Worm (Caenorhabditis elegans) whole organism, late embryonic: ENCODE data around the gene srbc-77.

Source experiments
- ceh-18 ChIP-seq: sonication (generic microtip); optimal IDR thresholded peaks from 2 replicates; lab custom pipeline; 2016; ENCODE audit warnings: missing genetic modification characterization, missing compliant biosample characterization
- ceh-22 ChIP-seq: sonication (generic microtip); optimal IDR thresholded peaks from 2 replicates; lab custom pipeline; 2017; ENCODE audit warnings: missing biosample characterization, missing genetic modification characterization
- ceh-9 ChIP-seq: sonication (generic microtip); optimal IDR thresholded peaks from 2 replicates; lab custom pipeline; 2016; ENCODE audit warnings: mild to moderate bottlenecking, missing genetic modification characterization, inconsistent platforms, missing compliant biosample characterization
- dmd-4 ChIP-seq: sonication (generic microtip); optimal IDR thresholded peaks from 2 replicates; lab custom pipeline; 2016; ENCODE audit warnings: borderline replicate concordance, missing genetic modification characterization, missing compliant biosample characterization
- ets-4 ChIP-seq: sonication (generic microtip); optimal IDR thresholded peaks from 2 replicates; lab custom pipeline; 2016; ENCODE audit warnings: missing genetic modification characterization, missing compliant biosample characterization
- fax-1 ChIP-seq: sonication (generic microtip); optimal IDR thresholded peaks from 2 replicates; lab custom pipeline; 2016; ENCODE audit warnings: missing genotype, missing genetic modification characterization, missing compliant biosample characterization
- hlh-30 ChIP-seq: sonication (generic microtip); optimal IDR thresholded peaks from 2 replicates; lab custom pipeline; 2017; ENCODE audit warnings: antibody characterized with exemption, missing genetic modification characterization, missing compliant biosample characterization; ENCODE audit not compliant: insufficient read depth
- pqm-1 ChIP-seq: sonication (generic microtip); optimal IDR thresholded peaks from 2 replicates; lab custom pipeline; 2016; ENCODE audit warnings: missing genetic modification characterization, missing compliant biosample characterization
- pros-1 ChIP-seq: fragments of 150-350 bp; optimal IDR thresholded peaks from 2 replicates; lab custom pipeline; 2014; ENCODE audit warnings: missing biosample characterization, missing genetic modification reagents, missing genetic modification characterization
- rnt-1 ChIP-seq: sonication (generic microtip); optimal IDR thresholded peaks from 2 replicates; lab custom pipeline; 2016; ENCODE audit warnings: missing genetic modification characterization, missing compliant biosample characterization
- tbx-2 ChIP-seq: sonication (generic microtip); optimal IDR thresholded peaks from 2 replicates; lab custom pipeline; 2016; ENCODE audit warnings: missing genetic modification characterization, missing compliant biosample characterization
- zip-5 ChIP-seq: sonication (generic microtip); optimal IDR thresholded peaks from 2 replicates; lab custom pipeline; 2016; ENCODE audit warnings: missing genetic modification characterization, missing compliant biosample characterization

- TF ChIP-seq dmd-4, result no peak
- TF ChIP-seq hlh-30, result no peak
- no peak for TF ChIP-seq pros-1 (tag; lab: Kevin White, UChicago)
- no peak for TF ChIP-seq ets-4
- TF ChIP-seq zip-5, result no peak
- TF ChIP-seq ceh-9, result no peak
- TF ChIP-seq rnt-1 (tag; lab: Kevin White, UChicago), result no peak
- TF ChIP-seq ceh-22 (tag; lab: Kevin White, UChicago), result no peak
- TF ChIP-seq fax-1 (tag; lab: Kevin White, UChicago), result no peak
- no peak for TF ChIP-seq tbx-2 (tag; lab: Kevin White, UChicago)
- TF ChIP-seq ceh-18 (tag; lab: Kevin White, UChicago), result no peak
- no peak for TF ChIP-seq pqm-1 (tag; lab: Kevin White, UChicago)
These were observed 48.3 kb downstream of the srbc-77 start, which contains the start of gene oac-20 for ce11 chrV:15978232-15978764.
